Worm (Caenorhabditis elegans) whole organism, early embryonic: ENCODE measurements around the gene gst-42.

Experiments used
- B0310.2 ChIP-seq: sonication (generic microtip); optimal IDR thresholded peaks from 2 replicates; lab custom pipeline; 2016; ENCODE audit warnings: mild to moderate bottlenecking, missing genetic modification characterization, missing compliant biosample characterization
- aly-1 ChIP-seq: sonication (generic microtip); optimal IDR thresholded peaks from 2 replicates; lab custom pipeline; 2016; ENCODE audit warnings: missing genetic modification characterization, missing compliant biosample characterization
- ama-1 ChIP-seq: fragments of 150-350 bp; optimal IDR thresholded peaks from 2 replicates; lab custom pipeline; 2014
- ceh-13 ChIP-seq: fragments of 200-800 bp; sonication (Bioruptor generic); optimal IDR thresholded peaks from 2 replicates; lab custom pipeline; 2018; ENCODE audit warnings: mild to moderate bottlenecking, missing genetic modification characterization, missing compliant biosample characterization
- ets-7 ChIP-seq: sonication (generic microtip); optimal IDR thresholded peaks from 2 replicates; lab custom pipeline; 2016; ENCODE audit warnings: missing genotype, missing genetic modification characterization, missing compliant biosample characterization
- flt-1 ChIP-seq: fragments of 200-800 bp; sonication (Bioruptor generic); IDR thresholded peaks from 2 replicates; pipeline ENCODE4 v1.3.6; 2022; ENCODE audit warnings: missing genetic modification characterization, missing compliant biosample characterization
- hmbx-1 ChIP-seq: sonication (generic microtip); optimal IDR thresholded peaks from 2 replicates; lab custom pipeline; 2016; ENCODE audit warnings: mild to moderate bottlenecking, missing genetic modification characterization, missing compliant biosample characterization
- hnd-1 ChIP-seq: sonication (generic microtip); optimal IDR thresholded peaks from 2 replicates; lab custom pipeline; 2016; ENCODE audit warnings: missing genetic modification characterization, missing compliant biosample characterization
- pes-1 ChIP-seq: fragments of 200-800 bp; sonication (Bioruptor generic); IDR thresholded peaks from 2 replicates; pipeline ENCODE4 v1.3.6; 2022; ENCODE audit warnings: missing genetic modification reagents, missing genetic modification characterization, missing compliant biosample characterization
- sea-1 ChIP-seq: fragments of 200-800 bp; sonication (Bioruptor generic); conservative IDR thresholded peaks from 2 replicates; pipeline ENCODE4 v1.3.6; 2022; ENCODE audit warnings: missing genetic modification characterization, missing compliant biosample characterization
- tbx-11 ChIP-seq: fragments of 200-800 bp; sonication (Bioruptor generic); IDR thresholded peaks from 2 replicates; pipeline ENCODE4 v1.3.6; 2022; ENCODE audit warnings: missing genetic modification characterization, missing compliant biosample characterization
- tbx-37 ChIP-seq: fragments of 200-800 bp; sonication (Bioruptor generic); conservative IDR thresholded peaks from 2 replicates; pipeline ENCODE4 v1.3.6; 2022; ENCODE audit warnings: missing genetic modification reagents, missing genetic modification characterization, missing compliant biosample characterization
- tra-4 ChIP-seq: sonication (generic microtip); optimal IDR thresholded peaks from 2 replicates; lab custom pipeline; 2017; ENCODE audit warnings: missing genetic modification characterization, missing compliant biosample characterization

ce11 chrX:11745821-11746485 is 18.2 kb upstream of the gst-42 start, which contains the start of gene C40H5.2:
- TF ChIP-seq tbx-11 (GFP tag; lab: Robert Waterston, UW) (no peak), pes-1 (GFP tag; lab: Robert Waterston, UW) (no peak), sea-1 (GFP tag; lab: Robert Waterston, UW) (no peak), hnd-1 (no peak), ama-1 (no peak), ets-7 (tag; lab: Kevin White, UChicago) (no peak), aly-1 (tag; lab: Kevin White, UChicago) (no peak), hmbx-1 (tag; lab: Kevin White, UChicago) (no peak), B0310.2 (no peak), flt-1 (GFP tag; lab: Robert Waterston, UW) (no peak), tbx-37 (no peak), ceh-13 (no peak), tra-4 (tag; lab: Kevin White, UChicago) (no peak)
